Fruit fly (Drosophila melanogaster) whole organism, embryonic: ENCODE data around the gene Atg14.

Experiments
- CG10321 ChIP-seq: fragments of 200-800 bp; sonication (Bioruptor generic); IDR thresholded peaks from 2 replicates; pipeline ENCODE4 v1.3.6; 2022; ENCODE audit warnings: missing biosample characterization, missing genetic modification characterization
- CG11560 ChIP-seq: fragments of 200-800 bp; sonication (Bioruptor generic); IDR thresholded peaks from 3 replicates; pipeline ENCODE4 v1.3.6; 2022; ENCODE audit warnings: missing biosample characterization, missing genetic modification characterization
- CG12219 ChIP-seq: fragments of 200-800 bp; sonication (Bioruptor generic); optimal IDR thresholded peaks from 3 replicates; lab custom pipeline; 2018; ENCODE audit warnings: missing biosample characterization, mild to moderate bottlenecking, missing genetic modification characterization
- CG16863 ChIP-seq: fragments of 200-800 bp; sonication (Bioruptor generic); optimal IDR thresholded peaks from 3 replicates; lab custom pipeline; 2016; ENCODE audit warnings: missing biosample characterization, missing genetic modification characterization
- ERR ChIP-seq: fragments of 200-800 bp; sonication (Bioruptor generic); optimal IDR thresholded peaks from 2 replicates; lab custom pipeline; 2016; ENCODE audit warnings: missing biosample characterization, missing genetic modification characterization
- Hmr ChIP-seq: fragments of 200-800 bp; sonication (Bioruptor generic); optimal IDR thresholded peaks from 3 replicates; lab custom pipeline; 2017; ENCODE audit warnings: mild to moderate bottlenecking, missing biosample characterization, missing genetic modification reagents, missing genetic modification characterization
- Sox102F ChIP-seq: fragments of 200-800 bp; sonication (Bioruptor generic); optimal IDR thresholded peaks from 2 replicates; lab custom pipeline; 2018; ENCODE audit warnings: missing biosample characterization, mild to moderate bottlenecking, missing genetic modification characterization, moderate library complexity
- br ChIP-seq: fragments of >200 bp; optimal IDR thresholded peaks from 2 replicates; lab custom pipeline; 2017
- sim ChIP-seq: fragments of 200-800 bp; sonication (Bioruptor generic); IDR thresholded peaks from 2 replicates; pipeline ENCODE4 v1.3.6; 2022; ENCODE audit warnings: missing biosample characterization, missing genetic modification characterization
- trem ChIP-seq: fragments of 200-800 bp; optimal IDR thresholded peaks from 3 replicates; lab custom pipeline; 2019; ENCODE audit warnings: missing biosample characterization, mild to moderate bottlenecking, missing genetic modification characterization, moderate library complexity

dm6 chr3R:29122817-29123611, 6.8 kb downstream of the Atg14 start, which contains the start of the genes yem and Ctl2:
- TF ChIP-seq trem (tag; lab: Kevin White, UChicago), result peak; percentile 48
- peak; percentile 76 for TF ChIP-seq Hmr
- TF ChIP-seq CG12219 (GFP tag; lab: Kevin White, UChicago), result peak; percentile 43
- peak; percentile 59 for TF ChIP-seq Sox102F (GFP tag; lab: Kevin White, UChicago)
- TF ChIP-seq CG10321 (GFP tag; lab: Robert Waterston, UW), result 0 out of 2 replicates have a peak, but pooled peaks have one; percentile 20
- peak; percentile 32; the same call in 1 of the 3 replicates for TF ChIP-seq CG11560 (tag; lab: Robert Waterston, UW)
- no peak for TF ChIP-seq br (lab: Kevin White, UChicago)
- TF ChIP-seq ERR (GFP tag; lab: Kevin White, UChicago), result no peak
- no peak for TF ChIP-seq sim
- peak; percentile 82 for TF ChIP-seq CG16863
